Worm (Caenorhabditis elegans) whole organism, L3 larva: ENCODE measurements around the gene R107.9.

Experiments
- elt-3 ChIP-seq, 3 experiments: fragments of 150-350 bp in 1 of 3; sonication (generic microtip) in 2 of 3; optimal IDR thresholded peaks; 2 replicates in 2 of 3; 4 replicates in 1 of 3; lab custom pipeline; 2014 to 2017; ENCODE audit warnings: missing biosample characterization in 3 of 3, missing genetic modification characterization in 3 of 3
- fkh-10 ChIP-seq: sonication (generic microtip); optimal IDR thresholded peaks from 2 replicates; lab custom pipeline; 2017; ENCODE audit warnings: missing biosample characterization, missing genetic modification reagents, missing genetic modification characterization
- fkh-2 ChIP-seq: fragments of 150-350 bp; optimal IDR thresholded peaks from 2 replicates; lab custom pipeline; 2014; ENCODE audit warnings: missing biosample characterization, missing genetic modification reagents, missing genetic modification characterization
- fos-1 ChIP-seq: fragments of 150-350 bp; optimal IDR thresholded peaks from 2 replicates; lab custom pipeline; 2014; ENCODE audit warnings: missing biosample characterization, missing genetic modification characterization
- lin-39 ChIP-seq: fragments of 150-350 bp; optimal IDR thresholded peaks from 2 replicates; lab custom pipeline; 2018; ENCODE audit warnings: missing biosample characterization, missing genetic modification reagents, missing genetic modification characterization
- nhr-23 ChIP-seq: fragments of 150-350 bp; optimal IDR thresholded peaks from 2 replicates; lab custom pipeline; 2014; ENCODE audit warnings: missing biosample characterization, missing genetic modification reagents, missing genetic modification characterization
- nhr-76 ChIP-seq: fragments of 150-350 bp; sonication (generic microtip); optimal IDR thresholded peaks from 5 replicates; lab custom pipeline; 2014; ENCODE audit warnings: missing biosample characterization, missing genetic modification characterization
- skn-1 ChIP-seq: fragments of 150-350 bp; optimal IDR thresholded peaks from 2 replicates; lab custom pipeline; 2014; ENCODE audit warnings: missing biosample characterization, missing genetic modification characterization
- unc-62 ChIP-seq: fragments of 150-350 bp; sonication (generic microtip); optimal IDR thresholded peaks from 4 replicates; lab custom pipeline; 2014; ENCODE audit warnings: missing biosample characterization, missing genetic modification reagents, missing genetic modification characterization
- zag-1 ChIP-seq: fragments of 150-350 bp; optimal IDR thresholded peaks from 2 replicates; lab custom pipeline; 2014; ENCODE audit warnings: missing biosample characterization, missing genetic modification characterization
- ztf-4 ChIP-seq: fragments of 150-350 bp; optimal IDR thresholded peaks from 2 replicates; lab custom pipeline; 2014; ENCODE audit warnings: missing biosample characterization, missing genetic modification characterization

DNA sequence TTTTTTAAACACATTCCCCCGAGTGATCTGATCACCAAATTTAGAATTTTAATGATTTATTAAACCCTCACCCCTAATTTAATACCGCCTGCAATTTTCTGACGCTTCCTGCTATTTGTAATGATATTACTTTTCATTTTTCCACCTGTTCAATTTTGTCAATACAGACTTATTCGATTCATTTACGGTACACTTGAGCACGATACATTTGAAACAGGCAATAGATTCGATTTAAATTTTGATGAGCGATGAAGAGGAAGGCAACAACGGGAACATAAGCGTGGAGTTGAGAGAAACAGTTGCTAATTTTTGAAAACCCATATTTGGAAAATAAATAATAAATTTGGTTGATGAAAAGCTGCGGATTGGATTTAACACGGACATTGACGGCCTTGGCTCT is 33.1 kb upstream of the R107.9 start:
- TF ChIP-seq nhr-76 (tag; lab: Kevin White, UChicago) = no peak
- TF ChIP-seq fos-1 (tag; lab: Kevin White, UChicago) = no peak
- TF ChIP-seq lin-39 (tag; lab: Kevin White, UChicago) = no peak
- no peak for TF ChIP-seq ztf-4
- TF ChIP-seq zag-1 (tag; lab: Kevin White, UChicago) = no peak
- no peak for TF ChIP-seq skn-1
- TF ChIP-seq fkh-2 (tag; lab: Kevin White, UChicago) = no peak
- TF ChIP-seq fkh-10 = no peak
- no peak for TF ChIP-seq nhr-23 (tag; lab: Kevin White, UChicago)
- TF ChIP-seq unc-62 (GFP tag; lab: Kevin White, UChicago) = no peak
- no peak for TF ChIP-seq elt-3 (tag; optimal IDR thresholded peaks at IDR 0.05; lab: Kevin White, UChicago)
